Fruit fly (Drosophila melanogaster): ENCODE results near the gene CG34140.

dm6 chr3L:137596-138169, 46.5 kb downstream of the CG34140 start:
- TF ChIP-seq Smox (GFP tag; optimal IDR thresholded peaks at IDR 0.05), result no peak
- TF ChIP-seq eg (GFP tag; IDR thresholded peaks at IDR 0.05), result no peak
- no peak for TF ChIP-seq Gug (GFP tag; IDR thresholded peaks at IDR 0.05)
- no peak for TF ChIP-seq CG11762 (GFP tag; optimal IDR thresholded peaks at IDR 0.05; ENCODE audit: insufficient read depth)
- no peak for TF ChIP-seq CG3032 (tag; optimal IDR thresholded peaks at IDR 0.05)
- no peak for TF ChIP-seq CG16779 (tag; optimal IDR thresholded peaks at IDR 0.05)
- TF ChIP-seq Sox102F (GFP tag; optimal IDR thresholded peaks at IDR 0.05), result no peak
- no peak for TF ChIP-seq acj6 (GFP tag; optimal IDR thresholded peaks at IDR 0.05)
- no peak for TF ChIP-seq CG8632 (GFP tag; optimal IDR thresholded peaks at IDR 0.05)
- TF ChIP-seq Eip75B (GFP tag; optimal IDR thresholded peaks at IDR 0.05), result no peak
- no peak for TF ChIP-seq esn (GFP tag; optimal IDR thresholded peaks at IDR 0.05)
- TF ChIP-seq CG6854 (GFP tag; optimal IDR thresholded peaks at IDR 0.05), result no peak
- no peak for TF ChIP-seq Hr4 (GFP tag; optimal IDR thresholded peaks at IDR 0.05)

All from whole organism, prepupa.